Fruit fly (Drosophila melanogaster): ENCODE data around the gene Cbs.

Cbs gene

DNA sequence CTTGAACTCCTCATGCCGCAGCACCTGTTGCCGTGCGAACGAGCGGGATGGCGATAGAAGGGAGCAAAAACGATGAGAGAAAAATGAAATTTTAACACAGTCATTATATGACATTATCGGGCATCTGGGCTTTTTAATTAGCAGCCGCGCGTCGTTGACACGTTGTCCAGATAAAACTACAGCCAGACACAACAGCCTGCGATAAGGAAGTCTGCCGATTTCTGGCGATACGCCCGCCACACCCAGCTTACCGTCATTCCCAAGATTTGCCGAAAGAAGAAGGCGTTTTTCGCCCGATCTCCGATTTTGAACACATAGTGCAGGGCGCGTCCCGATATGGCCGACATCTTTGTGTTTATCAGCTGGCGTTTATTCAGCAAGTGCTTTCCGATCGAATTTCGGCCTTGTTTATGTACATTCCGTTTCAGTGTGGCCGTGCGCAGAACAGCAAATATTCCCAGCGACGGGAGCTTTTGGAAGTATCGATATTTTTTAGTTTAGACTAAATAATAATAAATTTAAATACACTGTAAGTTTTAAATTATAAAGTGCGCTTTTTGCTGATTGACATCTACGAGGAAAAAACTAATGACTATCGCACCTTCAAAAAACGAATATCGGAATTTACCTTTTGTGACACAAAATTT, 16.9 kb upstream of the Cbs start, which contains the start of gene CG1532 (continued):
- TF ChIP-seq zen (tag; optimal IDR thresholded peaks at IDR 0.05) (no peak), CG1832 (GFP tag; optimal IDR thresholded peaks at IDR 0.05) (peak; percentile 26), seq (GFP tag; IDR thresholded peaks at IDR 0.05) (no peak), tup (GFP tag; optimal IDR thresholded peaks at IDR 0.05) (no peak), cg (GFP tag; optimal IDR thresholded peaks at IDR 0.05) (no peak), Dek (tag; optimal IDR thresholded peaks at IDR 0.05) (no peak), CG14441 (GFP tag; IDR thresholded peaks at IDR 0.05) (no peak), zf30C (GFP tag; optimal IDR thresholded peaks at IDR 0.05) (peak; percentile 64), Bteb2 (GFP tag; optimal IDR thresholded peaks at IDR 0.05) (no peak), CG18764 (GFP tag; optimal IDR thresholded peaks at IDR 0.05) (no peak), sug (tag; optimal IDR thresholded peaks at IDR 0.05) (peak; percentile 54), CG10462 (GFP tag; optimal IDR thresholded peaks at IDR 0.05) (no peak), Opbp (GFP tag; IDR thresholded peaks at IDR 0.05; ENCODE audit: partially characterized antibody) (peak; percentile 57; the same call in 2 of the 3 replicates), psq (GFP tag; optimal IDR thresholded peaks at IDR 0.05) (no peak), Dbx (GFP tag; IDR thresholded peaks at IDR 0.05) (0 out of 3 replicates have a peak, but pooled peaks have one; percentile 37), onecut (GFP tag; IDR thresholded peaks at IDR 0.05) (peak; percentile 46), CG7556 (GFP tag; optimal IDR thresholded peaks at IDR 0.05) (no peak), btn (GFP tag; optimal IDR thresholded peaks at IDR 0.05) (no peak), CG7745 (tag; optimal IDR thresholded peaks at IDR 0.05) (no peak), ab (GFP tag; optimal IDR thresholded peaks at IDR 0.05) (no peak), org-1 (GFP tag; optimal IDR thresholded peaks at IDR 0.05) (no peak), Max (GFP tag; optimal IDR thresholded peaks at IDR 0.05) (no peak), corto (GFP tag; optimal IDR thresholded peaks at IDR 0.05) (no peak), Ssrp (tag; optimal IDR thresholded peaks at IDR 0.05) (no peak), nom (GFP tag; optimal IDR thresholded peaks at IDR 0.05) (no peak), CG14050 (GFP tag; IDR thresholded peaks at IDR 0.05) (no peak), NfI (GFP tag; optimal IDR thresholded peaks at IDR 0.05) (no peak), GATAe (GFP tag; conservative IDR thresholded peaks at IDR 0.05) (no peak), bab2 (GFP tag; optimal IDR thresholded peaks at IDR 0.05) (no peak), CG2678 (tag; optimal IDR thresholded peaks at IDR 0.05) (no peak), CG1024 (GFP tag; IDR thresholded peaks at IDR 0.05) (no peak), CG12391 (tag; optimal IDR thresholded peaks at IDR 0.05) (peak; percentile 5), dmrt11E (tag; optimal IDR thresholded peaks at IDR 0.05) (no peak), Deaf1 (tag; optimal IDR thresholded peaks at IDR 0.05) (peak; percentile 49), D19A (tag; optimal IDR thresholded peaks at IDR 0.05) (peak; percentile 8), CHES-1-like (GFP tag; optimal IDR thresholded peaks at IDR 0.05) (no peak), CG2116 (GFP tag; optimal IDR thresholded peaks at IDR 0.05) (peak; percentile 38), CG1792 (GFP tag; optimal IDR thresholded peaks at IDR 0.05) (no peak), Poxn (GFP tag; IDR thresholded peaks at IDR 0.05) (no peak), pzg (GFP tag; optimal IDR thresholded peaks at IDR 0.05) (peak; percentile 50), CG31388 (GFP tag; optimal IDR thresholded peaks at IDR 0.05) (no peak), E2f2 (GFP tag; IDR thresholded peaks at IDR 0.05) (peak; percentile 62), shn (GFP tag; optimal IDR thresholded peaks at IDR 0.05) (no peak), Adf1 (GFP tag; IDR thresholded peaks at IDR 0.05) (peak; percentile 8; the same call in 1 of the 2 replicates), CG9876 (GFP tag; optimal IDR thresholded peaks at IDR 0.05) (no peak), scrt (GFP tag; optimal IDR thresholded peaks at IDR 0.05) (peak; percentile 67), ato (GFP tag; IDR thresholded peaks at IDR 0.05; ENCODE audit: partially characterized antibody) (no peak; the same call in 1 of the 2 replicates), emc (GFP tag; optimal IDR thresholded peaks at IDR 0.05) (no peak), CG5953 (GFP tag; IDR thresholded peaks at IDR 0.05) (no peak), jigr1 (GFP tag; IDR thresholded peaks at IDR 0.05) (peak; percentile 43; the same call in 1 of the 3 replicates)

Data from whole organism, embryonic.